Worm (Caenorhabditis elegans): ENCODE data around the gene T01B6.1.

ce11 chrX:2287977-2288387 lies 47.5 kb upstream of the T01B6.1 start:
- TF ChIP-seq dao-5 (tag; optimal IDR thresholded peaks at IDR 0.05) = no peak
- no peak for TF ChIP-seq him-1 (tag; optimal IDR thresholded peaks at IDR 0.05)

Measured in whole organism, L4/young adult.